Worm (Caenorhabditis elegans): ENCODE measurements around the gene rps-1.

The rps-1 gene

DNA sequence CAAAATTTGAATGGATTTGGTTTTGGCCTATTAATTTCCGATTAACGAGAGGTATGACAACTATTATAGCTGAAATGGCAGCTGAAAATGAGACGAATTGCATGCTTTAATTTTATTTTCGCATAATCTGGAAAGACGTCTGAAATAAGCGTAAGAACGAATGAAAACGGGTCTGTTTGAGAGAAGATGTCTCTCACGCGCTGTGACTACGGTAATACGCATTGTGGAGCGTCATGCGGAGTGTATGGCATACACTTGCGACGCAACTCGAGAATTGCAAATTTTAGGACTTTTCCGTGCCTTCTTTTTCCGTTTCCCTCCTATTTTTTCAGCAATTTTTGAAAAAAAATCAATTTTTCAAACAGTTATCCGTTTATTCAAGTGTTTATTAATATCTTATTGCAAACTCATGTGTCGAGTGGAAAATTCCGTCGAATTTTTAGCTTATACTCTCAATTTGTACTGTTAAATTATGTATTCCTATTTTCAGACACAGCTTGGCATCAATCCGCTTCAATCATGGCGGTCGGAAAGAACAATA is at the start of gene rps-1:
Gene rps-1 (plus strand): TSS at position 491 of the 541 bp plus-strand sequence.
- TF ChIP-seq nhr-76 (tag; optimal IDR thresholded peaks at IDR 0.05) (no peak), mls-2 (tag; optimal IDR thresholded peaks at IDR 0.05) (peak; percentile 71), ham-2 (GFP tag; optimal IDR thresholded peaks at IDR 0.05) (peak; percentile 67), drap-1 (GFP tag; optimal IDR thresholded peaks at IDR 0.05) (peak; percentile 75), unc-120 (tag; optimal IDR thresholded peaks at IDR 0.05; ENCODE audit: poor library complexity, severe bottlenecking) (peak; percentile 77), lin-13 (tag; optimal IDR thresholded peaks at IDR 0.05) (peak; percentile 100), elt-1 (tag; optimal IDR thresholded peaks at IDR 0.05; ENCODE audit: borderline replicate concordance, insufficient read depth) (no peak), tbx-8 (GFP tag; optimal IDR thresholded peaks at IDR 0.05) (peak; percentile 39), blmp-1 (tag; optimal IDR thresholded peaks at IDR 0.05) (no peak), nhr-28 (tag; optimal IDR thresholded peaks at IDR 0.05) (peak; percentile 37), lsy-2 (tag; optimal IDR thresholded peaks at IDR 0.05) (peak; percentile 100), cnd-1 (tag; optimal IDR thresholded peaks at IDR 0.05) (peak; percentile 88), flh-1 (GFP tag; optimal IDR thresholded peaks at IDR 0.05) (peak; percentile 34), pha-4 (tag; optimal IDR thresholded peaks at IDR 0.05) (peak; percentile 100), ztf-11 (tag; optimal IDR thresholded peaks at IDR 0.05) (peak; percentile 89), ceh-83 (GFP tag; optimal IDR thresholded peaks at IDR 0.05) (peak; percentile 60), snpc-4 (tag; optimal IDR thresholded peaks at IDR 0.05) (no peak), ceh-43 (GFP tag; optimal IDR thresholded peaks at IDR 0.05) (peak; percentile 74), nhr-12 (tag; optimal IDR thresholded peaks at IDR 0.05) (peak; percentile 67), ceh-39 (tag; optimal IDR thresholded peaks at IDR 0.05) (peak; percentile 91), mab-5 (tag; optimal IDR thresholded peaks at IDR 0.05) (peak; percentile 66), M03D4.4 (tag; optimal IDR thresholded peaks at IDR 0.05) (peak; percentile 85), sptf-1 (tag; optimal IDR thresholded peaks at IDR 0.05) (peak; percentile 92), bed-3 (GFP tag; optimal IDR thresholded peaks at IDR 0.05) (peak; percentile 73), lin-32 (GFP tag; optimal IDR thresholded peaks at IDR 0.05) (peak; percentile 34), elt-3 (tag; optimal IDR thresholded peaks at IDR 0.05) (peak; percentile 66), nhr-2 (tag; optimal IDR thresholded peaks at IDR 0.05) (peak; percentile 43), sem-2 (GFP tag; optimal IDR thresholded peaks at IDR 0.05) (peak; percentile 4), mep-1 (tag; optimal IDR thresholded peaks at IDR 0.05) (peak; percentile 99), hlh-1 (tag; optimal IDR thresholded peaks at IDR 0.05) (peak; percentile 78), nhr-237 (tag; optimal IDR thresholded peaks at IDR 0.05) (peak; percentile 94), unc-62 (GFP tag; optimal IDR thresholded peaks at IDR 0.05) (peak; percentile 77), ces-1 (GFP tag; optimal IDR thresholded peaks at IDR 0.05) (peak; percentile 82), unc-39 (tag; optimal IDR thresholded peaks at IDR 0.05) (no peak), zip-8 (tag; optimal IDR thresholded peaks at IDR 0.05) (peak; percentile 22)

ce11 chrIII:4426711-4427218 is 49.0 kb upstream of the rps-1 start:
- TF ChIP-seq bed-3 (GFP tag; optimal IDR thresholded peaks at IDR 0.05) (peak; percentile 52), drap-1 (GFP tag; optimal IDR thresholded peaks at IDR 0.05) (peak; percentile 73), mls-2 (tag; optimal IDR thresholded peaks at IDR 0.05) (peak; percentile 79), unc-120 (tag; optimal IDR thresholded peaks at IDR 0.05; ENCODE audit: poor library complexity, severe bottlenecking) (peak; percentile 60), ceh-83 (GFP tag; optimal IDR thresholded peaks at IDR 0.05) (peak; percentile 84), cnd-1 (tag; optimal IDR thresholded peaks at IDR 0.05) (peak; percentile 75), flh-1 (GFP tag; optimal IDR thresholded peaks at IDR 0.05) (peak; percentile 28), tbx-8 (GFP tag; optimal IDR thresholded peaks at IDR 0.05) (peak; percentile 42), ceh-43 (GFP tag; optimal IDR thresholded peaks at IDR 0.05) (peak; percentile 70), lin-32 (GFP tag; optimal IDR thresholded peaks at IDR 0.05) (peak; percentile 62), sptf-1 (tag; optimal IDR thresholded peaks at IDR 0.05) (peak; percentile 82), M03D4.4 (tag; optimal IDR thresholded peaks at IDR 0.05) (peak; percentile 62), sem-2 (GFP tag; optimal IDR thresholded peaks at IDR 0.05) (peak; percentile 59)

DNA sequence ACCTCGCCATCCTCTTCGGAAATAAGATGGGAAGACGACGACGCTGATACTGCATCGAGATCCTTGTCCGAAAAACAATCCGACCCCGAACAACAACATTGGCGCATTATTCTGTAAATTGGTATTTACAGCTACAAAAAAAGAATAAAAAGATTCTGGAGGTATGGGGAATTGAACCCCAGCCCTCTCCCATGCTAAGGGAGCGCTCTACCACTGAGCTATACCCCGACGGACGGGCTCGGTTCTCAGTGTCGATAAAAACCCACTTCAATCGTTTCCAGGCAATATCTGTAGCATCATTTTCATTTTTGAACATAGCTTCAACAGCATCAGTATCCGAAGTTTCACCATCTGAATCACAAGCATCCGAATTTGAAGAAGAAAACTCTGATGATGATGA is 46.9 kb upstream of the rps-1 start:
- TF ChIP-seq nhr-237 (tag; optimal IDR thresholded peaks at IDR 0.05): no peak
- no peak for TF ChIP-seq unc-62 (GFP tag; optimal IDR thresholded peaks at IDR 0.05)
- no peak for TF ChIP-seq bed-3 (GFP tag; optimal IDR thresholded peaks at IDR 0.05)
- TF ChIP-seq lin-32 (GFP tag; optimal IDR thresholded peaks at IDR 0.05): peak; percentile 39
- TF ChIP-seq unc-39 (tag; optimal IDR thresholded peaks at IDR 0.05): no peak
- TF ChIP-seq ceh-83 (GFP tag; optimal IDR thresholded peaks at IDR 0.05): peak; percentile 57
- TF ChIP-seq sptf-1 (tag; optimal IDR thresholded peaks at IDR 0.05): peak; percentile 50
- no peak for TF ChIP-seq lsy-2 (tag; optimal IDR thresholded peaks at IDR 0.05)
- TF ChIP-seq cnd-1 (tag; optimal IDR thresholded peaks at IDR 0.05): no peak
- TF ChIP-seq elt-3 (tag; optimal IDR thresholded peaks at IDR 0.05): no peak
- TF ChIP-seq ces-1 (GFP tag; optimal IDR thresholded peaks at IDR 0.05): no peak
- TF ChIP-seq blmp-1 (tag; optimal IDR thresholded peaks at IDR 0.05): no peak
- TF ChIP-seq ceh-39 (tag; optimal IDR thresholded peaks at IDR 0.05): no peak
- TF ChIP-seq sem-2 (GFP tag; optimal IDR thresholded peaks at IDR 0.05): peak; percentile 36
- TF ChIP-seq pha-4 (tag; optimal IDR thresholded peaks at IDR 0.05): no peak
- no peak for TF ChIP-seq elt-1 (tag; optimal IDR thresholded peaks at IDR 0.05; ENCODE audit: borderline replicate concordance, insufficient read depth)
- TF ChIP-seq nhr-12 (tag; optimal IDR thresholded peaks at IDR 0.05): no peak
- peak; percentile 27 for TF ChIP-seq mls-2 (tag; optimal IDR thresholded peaks at IDR 0.05)
- TF ChIP-seq ham-2 (GFP tag; optimal IDR thresholded peaks at IDR 0.05): no peak
- no peak for TF ChIP-seq zip-8 (tag; optimal IDR thresholded peaks at IDR 0.05)
- no peak for TF ChIP-seq hlh-1 (tag; optimal IDR thresholded peaks at IDR 0.05)
- TF ChIP-seq tbx-8 (GFP tag; optimal IDR thresholded peaks at IDR 0.05): no peak
- TF ChIP-seq lin-13 (tag; optimal IDR thresholded peaks at IDR 0.05): no peak
- TF ChIP-seq drap-1 (GFP tag; optimal IDR thresholded peaks at IDR 0.05): peak; percentile 45
- TF ChIP-seq flh-1 (GFP tag; optimal IDR thresholded peaks at IDR 0.05): no peak
- no peak for TF ChIP-seq snpc-4 (tag; optimal IDR thresholded peaks at IDR 0.05)
- TF ChIP-seq unc-120 (tag; optimal IDR thresholded peaks at IDR 0.05; ENCODE audit: poor library complexity, severe bottlenecking): no peak
- no peak for TF ChIP-seq ceh-43 (GFP tag; optimal IDR thresholded peaks at IDR 0.05)
- no peak for TF ChIP-seq mab-5 (tag; optimal IDR thresholded peaks at IDR 0.05)
- TF ChIP-seq nhr-76 (tag; optimal IDR thresholded peaks at IDR 0.05): no peak
- TF ChIP-seq nhr-2 (tag; optimal IDR thresholded peaks at IDR 0.05): no peak
- TF ChIP-seq ztf-11 (tag; optimal IDR thresholded peaks at IDR 0.05): no peak
- TF ChIP-seq M03D4.4 (tag; optimal IDR thresholded peaks at IDR 0.05): peak; percentile 61
- no peak for TF ChIP-seq nhr-28 (tag; optimal IDR thresholded peaks at IDR 0.05)
- no peak for TF ChIP-seq mep-1 (tag; optimal IDR thresholded peaks at IDR 0.05)
